Worm (Caenorhabditis elegans): ENCODE results near the gene aakg-4.

aakg-4 gene

ce11 chrX:2344666-2345065, 25.5 kb upstream of the aakg-4 start, which contains the start of gene nlp-2:
Gene nlp-2 (minus strand): TSS chrX:2344766.
- TF ChIP-seq gei-17 (GFP tag; optimal IDR thresholded peaks at IDR 0.05), result no peak
- TF ChIP-seq nfya-1 (tag; optimal IDR thresholded peaks at IDR 0.05; ENCODE audit: borderline replicate concordance, insufficient read depth), result no peak
- no peak for TF ChIP-seq ceh-40 (GFP tag; IDR thresholded peaks at IDR 0.05)

ce11 chrX:2344104-2344503, 25.0 kb upstream of the aakg-4 start:
- 0 out of 2 replicates have a peak, but pooled peaks have one; percentile 10 for TF ChIP-seq zfh-2 (GFP tag; conservative IDR thresholded peaks at IDR 0.05)
- TF ChIP-seq pha-4 (tag; optimal IDR thresholded peaks at IDR 0.05), result no peak

DNA sequence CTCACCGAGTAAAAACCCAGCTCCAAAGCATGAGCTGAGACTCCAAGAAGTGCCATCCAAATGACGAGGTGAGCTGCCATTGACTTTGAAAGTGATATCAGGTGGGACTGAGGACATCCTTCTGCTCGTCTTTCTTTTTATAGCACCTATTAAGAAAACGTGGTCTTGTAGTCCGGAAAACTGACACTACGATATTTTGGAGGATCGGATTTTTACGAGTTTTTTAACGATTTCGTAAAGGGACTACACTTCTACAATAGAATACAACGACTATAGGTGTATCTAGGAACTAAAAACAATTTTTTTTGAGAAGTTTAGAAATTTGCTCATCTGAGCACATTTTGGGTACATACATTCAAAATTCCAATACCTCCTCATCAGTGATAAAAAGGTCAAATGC, 23.7 kb upstream of the aakg-4 start, which contains the start of gene nlp-23:
TSS of gene nlp-23 (minus strand) at position 101 of the 400 bp plus-strand sequence.
- TF ChIP-seq sptf-2 (GFP tag; optimal IDR thresholded peaks at IDR 0.05), result no peak
- no peak for TF ChIP-seq let-526 (GFP tag; IDR thresholded peaks at IDR 0.05)
- TF ChIP-seq Y53G8AR.9 (GFP tag; conservative IDR thresholded peaks at IDR 0.05), result no peak
- TF ChIP-seq atf-7 (tag; optimal IDR thresholded peaks at IDR 0.05), result no peak

ce11 chrX:2341989-2342388, 22.9 kb upstream of the aakg-4 start, which contains the start of gene nlp-22:
Gene nlp-22 (minus strand): TSS chrX:2342089.
- TF ChIP-seq ztf-3 (GFP tag; optimal IDR thresholded peaks at IDR 0.05) (no peak), lin-26 (GFP tag; IDR thresholded peaks at IDR 0.05) (no peak)

ce11 chrX:2338210-2338609, 19.1 kb upstream of the aakg-4 start, which contains the start of gene nlp-45:
Gene nlp-45 (minus strand): TSS chrX:2338310.
- TF ChIP-seq xnd-1 (tag; optimal IDR thresholded peaks at IDR 0.05) (no peak), attf-5 (GFP tag; optimal IDR thresholded peaks at IDR 0.05) (no peak), Y53F4B.3 (GFP tag; IDR thresholded peaks at IDR 0.05) (no peak), sdz-38 (tag; optimal IDR thresholded peaks at IDR 0.05) (no peak), mel-28 (tag; optimal IDR thresholded peaks at IDR 0.05; ENCODE audit: borderline replicate concordance) (no peak), egl-18 (GFP tag; IDR thresholded peaks at IDR 0.05) (no peak), C06A6.2 (GFP tag; conservative IDR thresholded peaks at IDR 0.05) (no peak), nfya-1 (tag; optimal IDR thresholded peaks at IDR 0.05; ENCODE audit: borderline replicate concordance, insufficient read depth) (no peak), nhr-80 (tag; optimal IDR thresholded peaks at IDR 0.05) (no peak), nhr-179 (tag; optimal IDR thresholded peaks at IDR 0.05) (no peak)

- no peak for TF ChIP-seq Y67H2A.10 (GFP tag; conservative IDR thresholded peaks at IDR 0.05)
- no peak for TF ChIP-seq B0019.2 (GFP tag; conservative IDR thresholded peaks at IDR 0.05)
- TF ChIP-seq mcd-1 (GFP tag; IDR thresholded peaks at IDR 0.05), result no peak
- TF ChIP-seq egl-44 (GFP tag; IDR thresholded peaks at IDR 0.05), result no peak
- no peak for TF ChIP-seq lag-1 (GFP tag; IDR thresholded peaks at IDR 0.05)
- no peak for TF ChIP-seq gei-17 (GFP tag; optimal IDR thresholded peaks at IDR 0.05)
- no peak for TF ChIP-seq hlh-12 (tag; optimal IDR thresholded peaks at IDR 0.05)
- TF ChIP-seq C17E4.6 (GFP tag; IDR thresholded peaks at IDR 0.05), result no peak
- no peak for TF ChIP-seq ztf-25 (GFP tag; IDR thresholded peaks at IDR 0.05)
- TF ChIP-seq snpc-3.4 (tag; optimal IDR thresholded peaks at IDR 0.05), result no peak
- no peak for TF ChIP-seq nhr-120 (GFP tag; IDR thresholded peaks at IDR 0.05)
- no peak for TF ChIP-seq attf-3 (GFP tag; conservative IDR thresholded peaks at IDR 0.05)
- no peak for TF ChIP-seq chd-7 (tag; optimal IDR thresholded peaks at IDR 0.05)
- no peak for TF ChIP-seq lsl-1 (GFP tag; optimal IDR thresholded peaks at IDR 0.05)
- TF ChIP-seq pha-4 (tag; optimal IDR thresholded peaks at IDR 0.05), result no peak
- no peak for TF ChIP-seq somi-1 (GFP tag; optimal IDR thresholded peaks at IDR 0.05)
Observed at ce11 chrX:2335384-2335783, 16.2 kb upstream of the aakg-4 start, which contains the start of gene T01B6.1. Gene T01B6.1 (plus strand): TSS chrX:2335684.

Data from whole organism, young adult.